Worm (Caenorhabditis elegans) whole organism, L1 larva: ENCODE results near the gene acs-10.

Source experiments
- alr-1 ChIP-seq: fragments of 200-800 bp; sonication (Bioruptor generic); optimal IDR thresholded peaks from 2 replicates; lab custom pipeline; 2018; ENCODE audit warnings: borderline replicate concordance, mild to moderate bottlenecking, missing genetic modification characterization, missing compliant biosample characterization
- ama-1 ChIP-seq: fragments of 150-350 bp; optimal IDR thresholded peaks from 2 replicates; lab custom pipeline; 2014
- blmp-1 ChIP-seq: fragments of 150-350 bp; optimal IDR thresholded peaks from 2 replicates; lab custom pipeline; 2014; ENCODE audit warnings: missing biosample characterization, missing genetic modification characterization
- ceh-82 ChIP-seq, 3 experiments: fragments of 150-350 bp in 1 of 3; sonication (generic microtip) in 2 of 3; optimal IDR thresholded peaks; 2 replicates each; lab custom pipeline; 2014 to 2017; ENCODE audit warnings: missing biosample characterization in 3 of 3, missing genetic modification characterization in 3 of 3
- ces-1 ChIP-seq: fragments of 150-350 bp; optimal IDR thresholded peaks from 2 replicates; lab custom pipeline; 2014; ENCODE audit warnings: missing biosample characterization, missing genetic modification reagents, missing genetic modification characterization
- mdl-1 ChIP-seq, 2 experiments: fragments of 150-350 bp; optimal IDR thresholded peaks; 2 replicates each; lab custom pipeline; 2014 to 2017; ENCODE audit warnings: missing biosample characterization in 2 of 2, missing genetic modification characterization in 2 of 2, inconsistent platforms in 1 of 2
- nhr-20 ChIP-seq: sonication (generic microtip); optimal IDR thresholded peaks from 2 replicates; lab custom pipeline; 2016; ENCODE audit warnings: mild to moderate bottlenecking, missing genetic modification characterization, missing compliant biosample characterization
- nhr-77 ChIP-seq: fragments of 150-350 bp; optimal IDR thresholded peaks from 2 replicates; lab custom pipeline; 2014; ENCODE audit warnings: missing biosample characterization, missing genetic modification characterization
- unc-130 ChIP-seq: fragments of 150-350 bp; optimal IDR thresholded peaks from 2 replicates; lab custom pipeline; 2017; ENCODE audit warnings: missing biosample characterization, missing genetic modification characterization, inconsistent platforms
- unc-62 ChIP-seq: fragments of 150-350 bp; optimal IDR thresholded peaks from 2 replicates; lab custom pipeline; 2014; ENCODE audit warnings: missing biosample characterization, missing genetic modification reagents, missing genetic modification characterization
- zip-4 ChIP-seq: fragments of 200-800 bp; sonication (Bioruptor generic); optimal IDR thresholded peaks from 2 replicates; lab custom pipeline; 2018; ENCODE audit warnings: mild to moderate bottlenecking, missing genetic modification characterization, moderate library complexity, missing compliant biosample characterization
- ztf-11 ChIP-seq, 2 experiments: sonication (generic microtip); optimal IDR thresholded peaks; 2 replicates each; lab custom pipeline; 2016 to 2017; ENCODE audit warnings: missing genetic modification characterization in 2 of 2, missing biosample characterization in 1 of 2, missing compliant biosample characterization in 1 of 2

DNA sequence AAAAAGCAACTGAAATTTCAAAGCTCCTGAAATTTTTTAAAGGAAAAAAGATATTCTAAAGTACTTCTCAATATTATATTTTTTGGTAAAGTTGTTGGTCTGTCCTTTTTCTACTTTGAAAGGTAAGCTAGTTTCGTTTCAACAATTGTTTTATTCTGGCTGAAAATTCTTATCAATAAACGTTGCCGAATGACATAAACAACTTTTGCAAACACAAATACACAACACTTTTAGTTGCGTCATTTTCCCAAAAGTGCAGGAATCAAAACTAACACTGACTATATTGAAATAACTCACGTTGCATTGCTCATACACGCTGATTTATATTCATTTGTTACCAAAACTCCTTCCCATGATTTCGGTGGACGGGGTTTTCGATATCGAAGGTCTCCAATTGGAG is 19.4 kb downstream of the acs-10 start:
- TF ChIP-seq nhr-77 (tag; lab: Kevin White, UChicago) (no peak), zip-4 (GFP tag; lab: Kevin White, UChicago) (no peak), ama-1 (lab: Kevin White, UChicago) (no peak), unc-62 (GFP tag; lab: Kevin White, UChicago) (no peak), ztf-11 (tag; optimal IDR thresholded peaks at IDR 0.05; lab: Kevin White, UChicago) (no peak), mdl-1 (tag; optimal IDR thresholded peaks at IDR 0.05; lab: Kevin White, UChicago) (no peak), nhr-20 (tag; lab: Kevin White, UChicago) (no peak), blmp-1 (tag; lab: Kevin White, UChicago) (no peak), ceh-82 (tag; optimal IDR thresholded peaks at IDR 0.05; lab: Kevin White, UChicago) (no peak), unc-130 (tag; lab: Kevin White, UChicago) (no peak), ces-1 (GFP tag; lab: Kevin White, UChicago) (no peak), alr-1 (tag; lab: Kevin White, UChicago) (no peak)
